Worm (Caenorhabditis elegans) whole organism, young adult: ENCODE results near the gene lrch-1.

Experiments
- D2030.7 ChIP-seq: fragments of 200-800 bp; sonication (Bioruptor generic); IDR thresholded peaks from 2 replicates; pipeline ENCODE4 v1.3.6; 2022; ENCODE audit warnings: missing genetic modification reagents, missing genetic modification characterization, missing compliant biosample characterization
- Y56A3A.18 ChIP-seq: fragments of 200-800 bp; sonication (Bioruptor generic); IDR thresholded peaks from 2 replicates; pipeline ENCODE4 v1.3.6; 2022; ENCODE audit warnings: missing genetic modification reagents, missing genetic modification characterization, missing compliant biosample characterization
- ama-1 ChIP-seq, 3 experiments: fragments of 150-350 bp in 1 of 3; sonication (generic microtip) in 2 of 3; optimal IDR thresholded peaks; 2 replicates each; lab custom pipeline; 2014 to 2018; ENCODE audit warnings: missing biosample characterization in 2 of 3, missing genetic modification characterization in 2 of 3, missing genetic modification reagents in 2 of 3
- aptf-3 ChIP-seq: fragments of 200-800 bp; sonication (Bioruptor generic); IDR thresholded peaks from 2 replicates; pipeline ENCODE4 v1.3.6; 2022; ENCODE audit warnings: missing genetic modification characterization, missing compliant biosample characterization
- ccch-3 ChIP-seq: fragments of 200-800 bp; sonication (Bioruptor generic); optimal IDR thresholded peaks from 2 replicates; lab custom pipeline; 2018; ENCODE audit warnings: mild to moderate bottlenecking, missing genetic modification characterization, missing compliant biosample characterization
- cebp-1 ChIP-seq, 2 experiments: fragments of 200-800 bp in 1 of 2; sonication (Bioruptor generic) in 1 of 2; sonication (generic microtip) in 1 of 2; IDR thresholded peaks in 1 of 2; optimal IDR thresholded peaks in 1 of 2; 2 replicates each; pipeline versions ENCODE4 v1.3.6 to Lab custom; 2017 to 2022; ENCODE audit warnings: missing compliant biosample characterization in 2 of 2, missing genetic modification characterization in 2 of 2, mild to moderate bottlenecking in 1 of 2, missing genetic modification reagents in 1 of 2, moderate library complexity in 1 of 2
- ceh-100 ChIP-seq: fragments of 200-800 bp; sonication (Bioruptor generic); IDR thresholded peaks from 2 replicates; pipeline ENCODE4 v1.3.6; 2022; ENCODE audit warnings: missing genetic modification reagents, missing genetic modification characterization, missing compliant biosample characterization
- ceh-27 ChIP-seq: fragments of 200-800 bp; sonication (Bioruptor generic); optimal IDR thresholded peaks from 2 replicates; lab custom pipeline; 2018; ENCODE audit warnings: mild to moderate bottlenecking, missing genetic modification characterization, moderate library complexity, missing compliant biosample characterization
- ceh-40 ChIP-seq: fragments of 200-800 bp; sonication (Bioruptor generic); IDR thresholded peaks from 2 replicates; pipeline ENCODE4 v1.3.6; 2022; ENCODE audit warnings: missing genetic modification characterization, missing compliant biosample characterization
- ceh-58 ChIP-seq: fragments of 200-800 bp; sonication (Bioruptor generic); IDR thresholded peaks from 2 replicates; pipeline ENCODE4 v1.3.6; 2022; ENCODE audit warnings: missing genetic modification characterization, missing compliant biosample characterization
- ceh-91 ChIP-seq: fragments of 200-800 bp; sonication (Bioruptor generic); IDR thresholded peaks from 2 replicates; pipeline ENCODE4 v1.3.6; 2022; ENCODE audit warnings: missing genetic modification reagents, missing genetic modification characterization, missing compliant biosample characterization
- chd-7 ChIP-seq: sonication (generic microtip); optimal IDR thresholded peaks from 2 replicates; lab custom pipeline; 2016; ENCODE audit warnings: mild to moderate bottlenecking, missing genetic modification characterization, moderate library complexity, missing compliant biosample characterization
- dox-1 ChIP-seq: fragments of 200-800 bp; sonication (Bioruptor generic); IDR thresholded peaks from 2 replicates; pipeline ENCODE4 v1.3.6; 2022; ENCODE audit warnings: missing genetic modification reagents, missing genetic modification characterization, missing compliant biosample characterization
- egrh-3 ChIP-seq: fragments of 200-800 bp; sonication (Bioruptor generic); IDR thresholded peaks from 2 replicates; pipeline ENCODE4 v1.3.6; 2022; ENCODE audit warnings: missing genetic modification reagents, missing genetic modification characterization, missing compliant biosample characterization
- fkh-3 ChIP-seq: sonication (generic microtip); optimal IDR thresholded peaks from 2 replicates; lab custom pipeline; 2016; ENCODE audit warnings: mild to moderate bottlenecking, missing genetic modification characterization, missing compliant biosample characterization
- gei-17 ChIP-seq: fragments of 200-800 bp; sonication (Bioruptor generic); optimal IDR thresholded peaks from 2 replicates; lab custom pipeline; 2018; ENCODE audit warnings: mild to moderate bottlenecking, missing genetic modification characterization, missing compliant biosample characterization
- hmg-20 ChIP-seq: fragments of 200-800 bp; sonication (Bioruptor generic); IDR thresholded peaks from 2 replicates; pipeline ENCODE4 v1.3.6; 2022; ENCODE audit warnings: missing genetic modification reagents, missing genetic modification characterization, missing compliant biosample characterization
- hrde-1 ChIP-seq: sonication (generic microtip); optimal IDR thresholded peaks from 2 replicates; lab custom pipeline; 2016; ENCODE audit warnings: missing genetic modification characterization, mild to moderate bottlenecking, missing compliant biosample characterization, moderate library complexity, missing genotype, missing genetic modification reagents, borderline replicate concordance
- lin-40 ChIP-seq: sonication (generic microtip); optimal IDR thresholded peaks from 2 replicates; lab custom pipeline; 2016; ENCODE audit warnings: missing genetic modification characterization, mild to moderate bottlenecking, missing compliant biosample characterization, missing genotype, missing genetic modification reagents
- madf-6 ChIP-seq: fragments of 200-800 bp; sonication (Bioruptor generic); IDR thresholded peaks from 2 replicates; pipeline ENCODE4 v1.3.6; 2022; ENCODE audit warnings: missing genetic modification reagents, missing genetic modification characterization, missing compliant biosample characterization
- nfyb-1 ChIP-seq: fragments of 200-800 bp; sonication (Bioruptor generic); IDR thresholded peaks from 2 replicates; pipeline ENCODE4 v1.3.6; 2022; ENCODE audit warnings: missing genetic modification reagents, missing genetic modification characterization, missing compliant biosample characterization
- nhr-80 ChIP-seq: sonication (generic microtip); optimal IDR thresholded peaks from 2 replicates; lab custom pipeline; 2016; ENCODE audit warnings: missing genetic modification characterization, missing compliant biosample characterization
- rec-8 ChIP-seq, 2 experiments: sonication (generic microtip); optimal IDR thresholded peaks; 2 replicates each; lab custom pipeline; 2016; ENCODE audit warnings: mild to moderate bottlenecking in 2 of 2, missing genetic modification characterization in 2 of 2, missing genetic modification reagents in 2 of 2, missing genotype in 2 of 2, missing biosample characterization in 1 of 2, missing compliant biosample characterization in 1 of 2, moderate library complexity in 1 of 2
- repo-1 ChIP-seq: sonication (generic microtip); optimal IDR thresholded peaks from 2 replicates; lab custom pipeline; 2017; ENCODE audit warnings: mild to moderate bottlenecking, missing genetic modification characterization, missing compliant biosample characterization
- sdz-38 ChIP-seq: sonication (generic microtip); optimal IDR thresholded peaks from 2 replicates; lab custom pipeline; 2016; ENCODE audit warnings: missing genotype, missing genetic modification characterization, missing compliant biosample characterization
- snpc-1.1 ChIP-seq: sonication (generic microtip); optimal IDR thresholded peaks from 2 replicates; lab custom pipeline; 2017; ENCODE audit warnings: missing genetic modification characterization, mild to moderate bottlenecking, missing compliant biosample characterization, antibody characterized with exemption, moderate library complexity, missing genotype, missing genetic modification reagents; ENCODE audit not compliant: insufficient read depth
- snpc-4 ChIP-seq, 5 experiments: fragments of 150-350 bp in 1 of 5; sonication (generic microtip) in 4 of 5; optimal IDR thresholded peaks; 2 replicates each; lab custom pipeline; 2014 to 2018; ENCODE audit warnings: missing genetic modification characterization in 5 of 5, missing biosample characterization in 3 of 5, antibody characterized with exemption in 2 of 5, mild to moderate bottlenecking in 2 of 5, missing compliant biosample characterization in 2 of 5, missing genotype in 2 of 5, moderate library complexity in 2 of 5, missing genetic modification reagents in 1 of 5
- unc-130 ChIP-seq: sonication (generic microtip); optimal IDR thresholded peaks from 2 replicates; lab custom pipeline; 2016; ENCODE audit warnings: missing genetic modification reagents, missing genetic modification characterization, missing compliant biosample characterization
- unc-62 ChIP-seq: fragments of 150-350 bp; optimal IDR thresholded peaks from 2 replicates; lab custom pipeline; 2014; ENCODE audit warnings: missing biosample characterization, missing genetic modification reagents, missing genetic modification characterization
- xnd-1 ChIP-seq: sonication (generic microtip); optimal IDR thresholded peaks from 2 replicates; lab custom pipeline; 2016; ENCODE audit warnings: missing genotype, missing genetic modification reagents, missing genetic modification characterization, missing compliant biosample characterization
- zfh-2 ChIP-seq: fragments of 200-800 bp; sonication (Bioruptor generic); conservative IDR thresholded peaks from 2 replicates; pipeline ENCODE4 v1.3.6; 2022; ENCODE audit warnings: missing genetic modification reagents, missing genetic modification characterization, missing compliant biosample characterization
- zim-3 ChIP-seq: sonication (generic microtip); optimal IDR thresholded peaks from 2 replicates; lab custom pipeline; 2017; ENCODE audit warnings: mild to moderate bottlenecking, missing genetic modification characterization, moderate library complexity, missing compliant biosample characterization
- ztf-18 ChIP-seq: sonication (generic microtip); optimal IDR thresholded peaks from 2 replicates; lab custom pipeline; 2016; ENCODE audit warnings: missing genotype, mild to moderate bottlenecking, missing genetic modification characterization, missing compliant biosample characterization
- ztf-25 ChIP-seq: fragments of 200-800 bp; sonication (Bioruptor generic); IDR thresholded peaks from 2 replicates; pipeline ENCODE4 v1.3.6; 2022; ENCODE audit warnings: missing genetic modification reagents, missing genetic modification characterization, missing compliant biosample characterization
- ztf-28 ChIP-seq: fragments of 200-800 bp; sonication (Bioruptor generic); IDR thresholded peaks from 2 replicates; pipeline ENCODE4 v1.3.6; 2022; ENCODE audit warnings: missing genetic modification reagents, missing genetic modification characterization, missing compliant biosample characterization
- ztf-3 ChIP-seq: fragments of 200-800 bp; sonication (Bioruptor generic); optimal IDR thresholded peaks from 2 replicates; lab custom pipeline; 2018; ENCODE audit warnings: mild to moderate bottlenecking, missing genetic modification characterization, missing compliant biosample characterization

lrch-1 gene

ce11 chrX:6219892-6220291 is 3.4 kb upstream of the lrch-1 start (continued):
- no peak for TF ChIP-seq ccch-3 (GFP tag; lab: Kevin White, UChicago)
- peak; percentile 68; the same call in 1 of the 2 replicates for TF ChIP-seq Y56A3A.18
- TF ChIP-seq D2030.7 (GFP tag; lab: Robert Waterston, UW) = peak; percentile 35; the same call in 1 of the 2 replicates
- peak; percentile 63 for TF ChIP-seq chd-7 (tag; lab: Kevin White, UChicago)
- 0 out of 2 replicates have a peak, but pooled peaks have one; percentile 57 for TF ChIP-seq nfyb-1 (GFP tag; lab: Robert Waterston, UW)
- peak; percentile 69; the same call in 1 of the 2 replicates for TF ChIP-seq ztf-25 (GFP tag; lab: Robert Waterston, UW)
- TF ChIP-seq unc-62 (GFP tag; lab: Kevin White, UChicago) = no peak
- TF ChIP-seq ama-1 (optimal IDR thresholded peaks at IDR 0.05; lab: Kevin White, UChicago) = no peak
- TF ChIP-seq ama-1 (GFP tag; optimal IDR thresholded peaks at IDR 0.05; lab: Kevin White, UChicago) = no peak
- TF ChIP-seq ceh-27 (GFP tag; lab: Kevin White, UChicago) = peak; percentile 62
- peak; percentile 43 for TF ChIP-seq ztf-18
- peak; percentile 63 for TF ChIP-seq lin-40 (tag; lab: Kevin White, UChicago)
- peak; percentile 62 for TF ChIP-seq snpc-4 (GFP tag; optimal IDR thresholded peaks at IDR 0.05; lab: Kevin White, UChicago)
- TF ChIP-seq snpc-4 (tag; optimal IDR thresholded peaks at IDR 0.05; lab: Kevin White, UChicago) = no peak
- TF ChIP-seq egrh-3 (GFP tag; lab: Robert Waterston, UW) = no peak
- TF ChIP-seq ceh-40 (GFP tag; lab: Robert Waterston, UW) = 0 out of 2 replicates have a peak, but pooled peaks have one; percentile 18
- TF ChIP-seq repo-1 (tag; lab: Kevin White, UChicago) = peak; percentile 9
- peak; percentile 65 to 71 for TF ChIP-seq rec-8 (tag; optimal IDR thresholded peaks at IDR 0.05; lab: Kevin White, UChicago)
- TF ChIP-seq xnd-1 = no peak
- TF ChIP-seq hrde-1 = peak; percentile 5
- peak; percentile 1 for TF ChIP-seq gei-17 (GFP tag; lab: Kevin White, UChicago)
- peak; percentile 32; the same call in 1 of the 2 replicates for TF ChIP-seq hmg-20
- TF ChIP-seq ztf-28 (GFP tag; lab: Robert Waterston, UW) = peak; percentile 85; the same call in 1 of the 2 replicates

ce11 chrX:6211322-6211820 is 5.1 kb downstream of the lrch-1 start:
- TF ChIP-seq zim-3 (tag; lab: Kevin White, UChicago) (no peak), nhr-80 (no peak), D2030.7 (GFP tag; lab: Robert Waterston, UW) (no peak), fkh-3 (tag; lab: Kevin White, UChicago) (no peak), aptf-3 (GFP tag; lab: Robert Waterston, UW) (no peak), hmg-20 (no peak), repo-1 (tag; lab: Kevin White, UChicago) (no peak), ceh-100 (GFP tag; lab: Robert Waterston, UW) (no peak), gei-17 (GFP tag; lab: Kevin White, UChicago) (no peak), dox-1 (GFP tag; lab: Robert Waterston, UW) (no peak)

- no peak for TF ChIP-seq madf-6 (GFP tag; lab: Robert Waterston, UW)
- TF ChIP-seq cebp-1 (GFP tag; IDR thresholded peaks at IDR 0.05; lab: Robert Waterston, UW) = no peak
- TF ChIP-seq cebp-1 (tag; optimal IDR thresholded peaks at IDR 0.05; lab: Kevin White, UChicago) = no peak
- no peak for TF ChIP-seq ceh-58
- TF ChIP-seq zfh-2 = no peak
- TF ChIP-seq ceh-27 (GFP tag; lab: Kevin White, UChicago) = no peak
- no peak for TF ChIP-seq unc-130
- no peak for TF ChIP-seq snpc-1.1 (tag; lab: Kevin White, UChicago)
- TF ChIP-seq ceh-91 (GFP tag; lab: Robert Waterston, UW) = no peak
- TF ChIP-seq ztf-3 (GFP tag; lab: Kevin White, UChicago) = no peak
- no peak for TF ChIP-seq ztf-28 (GFP tag; lab: Robert Waterston, UW)
- no peak for TF ChIP-seq sdz-38 (tag; lab: Kevin White, UChicago)
These were observed 8.0 kb downstream of the lrch-1 start, which contains the start of gene C14F11.7 for ce11 chrX:6208463-6208862. Gene C14F11.7 (minus strand): TSS chrX:6208563.
